Fruit fly (Drosophila melanogaster) Kc167 (cell line): ENCODE measurements around the gene ssp2.

Source experiments
- Myc ChIP-seq: fragments of >200 bp; optimal IDR thresholded peaks from 2 replicates; lab custom pipeline; 2017; ENCODE audit warnings: missing external identifiers
- Sin3A ChIP-seq: fragments of >200 bp; optimal IDR thresholded peaks from 2 replicates; lab custom pipeline; 2018; ENCODE audit warnings: missing external identifiers
- insv ChIP-seq: fragments of >200 bp; optimal IDR thresholded peaks from 3 replicates; lab custom pipeline; 2018; ENCODE audit warnings: missing external identifiers
- psq ChIP-seq: fragments of >200 bp; optimal IDR thresholded peaks from 2 replicates; lab custom pipeline; 2017; ENCODE audit warnings: missing external identifiers
- ttk ChIP-seq: sonication (Bioruptor generic); optimal IDR thresholded peaks from 2 replicates; lab custom pipeline; 2017; ENCODE audit warnings: missing external identifiers

DNA sequence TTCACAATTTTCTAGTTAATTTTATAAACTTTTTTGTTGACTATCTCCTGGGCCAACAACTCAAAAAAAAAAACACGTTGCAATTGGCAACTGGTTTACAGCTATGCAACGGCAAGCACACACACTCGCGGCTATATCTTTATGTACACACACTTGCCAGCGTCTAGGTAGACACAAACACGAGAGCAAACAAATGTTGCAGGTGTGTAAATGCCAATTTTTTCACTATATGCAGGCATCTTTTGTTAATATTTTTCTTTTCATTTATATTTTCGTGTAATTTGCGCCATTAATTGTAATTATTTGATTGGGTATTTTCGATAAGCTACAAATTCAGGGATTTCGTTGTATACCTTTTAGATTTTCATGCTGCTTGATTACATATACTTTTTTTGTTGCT, 40.4 kb upstream of the ssp2 start:
- TF ChIP-seq Myc (lab: Kevin White, UChicago) (no peak), psq (no peak), insv (no peak), Sin3A (lab: Kevin White, UChicago) (no peak), ttk (lab: Kevin White, UChicago) (no peak)
